Fruit fly (Drosophila melanogaster): ENCODE measurements around the gene Dref.

The Dref gene

dm6 chr2L:9915011-9915850 lies 51.8 kb downstream of the Dref start, which contains the start of gene yip2 (continued):
- peak; percentile 73 for TF ChIP-seq CG13424 (tag; optimal IDR thresholded peaks at IDR 0.05)
- TF ChIP-seq Dref (GFP tag; IDR thresholded peaks at IDR 0.05): no peak; the same call in 1 of the 2 replicates
- no peak for TF ChIP-seq Dfd (GFP tag; optimal IDR thresholded peaks at IDR 0.05)
- TF ChIP-seq sisA (GFP tag; IDR thresholded peaks at IDR 0.05): 0 out of 2 replicates have a peak, but pooled peaks have one; percentile 17
- TF ChIP-seq CG18599 (GFP tag; optimal IDR thresholded peaks at IDR 0.05): peak; percentile 73
- TF ChIP-seq gce (GFP tag; IDR thresholded peaks at IDR 0.05): peak; percentile 64; the same call in 1 of the 3 replicates
- peak; percentile 57 for TF ChIP-seq exex (tag; optimal IDR thresholded peaks at IDR 0.05)
- TF ChIP-seq ems (GFP tag; optimal IDR thresholded peaks at IDR 0.05): peak; percentile 17
- TF ChIP-seq cad (GFP tag; optimal IDR thresholded peaks at IDR 0.05): no peak
- peak; percentile 49 for TF ChIP-seq CG6689 (GFP tag; IDR thresholded peaks at IDR 0.05)
- TF ChIP-seq mld (GFP tag; IDR thresholded peaks at IDR 0.05; ENCODE audit: partially characterized antibody): 0 out of 3 replicates have a peak, but pooled peaks have one; percentile 33
- TF ChIP-seq dysf (GFP tag; IDR thresholded peaks at IDR 0.05): peak; percentile 67; the same call in 1 of the 3 replicates
- TF ChIP-seq nerfin-1 (tag; optimal IDR thresholded peaks at IDR 0.05): peak; percentile 3
- TF ChIP-seq hth (optimal IDR thresholded peaks at IDR 0.05): no peak
- TF ChIP-seq Nf-YB (GFP tag; optimal IDR thresholded peaks at IDR 0.05): peak; percentile 29
- 0 out of 2 replicates have a peak, but pooled peaks have one; percentile 23 for TF ChIP-seq CG1024 (GFP tag; IDR thresholded peaks at IDR 0.05)
- peak; percentile 42 for TF ChIP-seq Blimp-1 (GFP tag; optimal IDR thresholded peaks at IDR 0.05)
- TF ChIP-seq sima (GFP tag; optimal IDR thresholded peaks at IDR 0.05): no peak
- no peak for TF ChIP-seq CG8359 (GFP tag; optimal IDR thresholded peaks at IDR 0.05; ENCODE audit: borderline replicate concordance)
- TF ChIP-seq chn (GFP tag; optimal IDR thresholded peaks at IDR 0.05): peak; percentile 34
- TF ChIP-seq CG17829 (tag; optimal IDR thresholded peaks at IDR 0.05): peak; percentile 23
- TF ChIP-seq Abd-B (GFP tag; optimal IDR thresholded peaks at IDR 0.05): no peak
- TF ChIP-seq chif (GFP tag; optimal IDR thresholded peaks at IDR 0.05): peak in 1 of 2 experiments; percentile 28
- peak; percentile 18 for TF ChIP-seq CG10462 (GFP tag; optimal IDR thresholded peaks at IDR 0.05)
- peak; percentile 56 for TF ChIP-seq jumu (GFP tag; optimal IDR thresholded peaks at IDR 0.05)
- peak; percentile 29 for TF ChIP-seq CG5180 (GFP tag; optimal IDR thresholded peaks at IDR 0.05)
- TF ChIP-seq NFAT (GFP tag; IDR thresholded peaks at IDR 0.05): peak; percentile 60; the same call in 1 of the 2 replicates
- peak; percentile 26 for TF ChIP-seq CG2875 (GFP tag; optimal IDR thresholded peaks at IDR 0.05)
- TF ChIP-seq ind (GFP tag; optimal IDR thresholded peaks at IDR 0.05): peak; percentile 61
- TF ChIP-seq CG11398 (GFP tag; optimal IDR thresholded peaks at IDR 0.05): peak; percentile 61
- 0 out of 2 replicates have a peak, but pooled peaks have one; percentile 12 for TF ChIP-seq Oaz (GFP tag; IDR thresholded peaks at IDR 0.05)
- peak; percentile 40 for TF ChIP-seq oc (tag; optimal IDR thresholded peaks at IDR 0.05)
- peak; percentile 34 for TF ChIP-seq CG12942 (GFP tag; optimal IDR thresholded peaks at IDR 0.05)
- peak; percentile 79 for TF ChIP-seq HmgZ (tag; optimal IDR thresholded peaks at IDR 0.05)
- no peak for TF ChIP-seq CG16815 (GFP tag; optimal IDR thresholded peaks at IDR 0.05)
- TF ChIP-seq CG33213 (GFP tag; optimal IDR thresholded peaks at IDR 0.05): no peak
- TF ChIP-seq CG33557 (GFP tag; optimal IDR thresholded peaks at IDR 0.05): no peak
- peak; percentile 69 for TF ChIP-seq Ada2b (GFP tag; IDR thresholded peaks at IDR 0.05)
- no peak for TF ChIP-seq nerfin-2 (GFP tag; IDR thresholded peaks at IDR 0.05; ENCODE audit: partially characterized antibody)
- peak; percentile 44 for TF ChIP-seq vfl (GFP tag; optimal IDR thresholded peaks at IDR 0.05)
- peak; percentile 75 for TF ChIP-seq CG12391 (tag; optimal IDR thresholded peaks at IDR 0.05)
- peak; percentile 34 for TF ChIP-seq CG10979 (tag; optimal IDR thresholded peaks at IDR 0.05)
- no peak for TF ChIP-seq jigr1 (GFP tag; IDR thresholded peaks at IDR 0.05)
- peak; percentile 50 for TF ChIP-seq CG2712 (tag; optimal IDR thresholded peaks at IDR 0.05)
- TF ChIP-seq Elba2 (GFP tag; optimal IDR thresholded peaks at IDR 0.05): no peak
- peak; percentile 76 for TF ChIP-seq gem (tag; optimal IDR thresholded peaks at IDR 0.05)
- no peak for TF ChIP-seq prd (optimal IDR thresholded peaks at IDR 0.05)
- peak; percentile 65 for TF ChIP-seq prd (GFP tag; IDR thresholded peaks at IDR 0.05)

Data from whole organism, embryonic.